Fruit fly (Drosophila melanogaster) S2 (cell line): ENCODE results near the gene Ank.

Experiments used
- CG8478 ChIP-seq: fragments of >200 bp; optimal IDR thresholded peaks from 2 replicates; lab custom pipeline; 2018
- CTCF ChIP-seq, 2 experiments: fragments of >200 bp; optimal IDR thresholded peaks; 2 replicates each; lab custom pipeline; 2018

DNA sequence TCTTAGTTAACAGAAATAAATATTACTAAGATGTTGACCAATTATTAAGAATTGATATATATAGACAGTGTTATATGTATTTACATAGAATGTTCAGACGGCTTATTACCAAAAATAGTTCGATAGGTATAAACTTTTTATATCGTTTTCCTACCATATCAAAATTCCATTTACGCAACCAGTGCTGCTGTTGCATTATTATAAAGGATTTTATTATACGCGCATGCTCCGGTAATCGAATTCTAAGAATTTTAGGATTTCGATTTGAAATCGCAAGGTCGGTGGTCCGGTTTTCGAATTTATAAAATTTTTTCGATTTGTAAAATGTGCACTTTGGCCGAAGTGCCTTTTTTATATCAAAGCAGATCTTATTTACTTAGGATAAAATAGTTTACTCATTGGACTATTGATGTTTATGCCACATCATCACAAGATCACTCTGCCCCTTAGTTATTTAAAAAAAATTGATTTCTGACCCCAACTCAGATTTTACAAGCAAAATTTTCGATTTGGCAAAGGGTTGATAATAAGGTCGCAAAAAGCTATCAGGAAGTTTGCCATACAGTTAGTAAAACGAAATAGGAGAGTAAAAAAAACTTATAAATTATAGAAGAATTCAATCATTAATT is at the start of gene Ank:
- TF ChIP-seq CTCF (optimal IDR thresholded peaks at IDR 0.05; lab: Kevin White, UChicago) (no peak), CG8478 (lab: Kevin White, UChicago) (no peak)
